Worm (Caenorhabditis elegans): Measurements from ENCODE around the gene F15G9.6.

Gene F15G9.6

DNA sequence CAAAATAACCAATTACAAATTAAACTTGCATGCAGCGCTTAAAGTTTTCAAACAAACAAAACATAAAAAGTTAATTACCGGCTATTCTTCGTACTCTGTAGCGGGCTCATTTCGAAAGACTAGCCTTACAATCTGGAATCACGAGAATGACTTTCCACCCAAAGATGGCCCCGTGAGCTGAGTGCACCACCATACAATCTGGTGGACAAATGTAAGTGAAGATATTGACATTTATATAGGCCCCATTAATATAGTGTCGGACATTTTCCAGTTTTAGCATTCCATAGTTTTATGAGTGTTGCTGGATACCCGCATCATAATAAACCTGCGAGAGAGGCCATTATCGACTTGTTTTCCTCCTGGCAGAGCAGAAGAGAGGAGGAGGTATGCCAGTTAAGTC lies 45.0 kb downstream of the F15G9.6 start:
- TF ChIP-seq nhr-76 (tag; optimal IDR thresholded peaks at IDR 0.05) (no peak), nhr-12 (tag; optimal IDR thresholded peaks at IDR 0.05) (no peak), nhr-237 (tag; optimal IDR thresholded peaks at IDR 0.05) (no peak), sptf-1 (tag; optimal IDR thresholded peaks at IDR 0.05) (no peak), ces-1 (GFP tag; optimal IDR thresholded peaks at IDR 0.05) (no peak), pha-4 (tag; optimal IDR thresholded peaks at IDR 0.05) (no peak), nhr-2 (tag; optimal IDR thresholded peaks at IDR 0.05) (no peak), unc-62 (GFP tag; optimal IDR thresholded peaks at IDR 0.05) (no peak), unc-39 (tag; optimal IDR thresholded peaks at IDR 0.05) (no peak), nhr-28 (tag; optimal IDR thresholded peaks at IDR 0.05) (no peak), elt-1 (tag; optimal IDR thresholded peaks at IDR 0.05; ENCODE audit: borderline replicate concordance, insufficient read depth) (no peak), mls-2 (tag; optimal IDR thresholded peaks at IDR 0.05) (no peak), zip-8 (tag; optimal IDR thresholded peaks at IDR 0.05) (no peak), ztf-11 (tag; optimal IDR thresholded peaks at IDR 0.05) (no peak), cnd-1 (tag; optimal IDR thresholded peaks at IDR 0.05) (no peak), mep-1 (tag; optimal IDR thresholded peaks at IDR 0.05) (no peak), lin-13 (tag; optimal IDR thresholded peaks at IDR 0.05) (no peak), elt-3 (tag; optimal IDR thresholded peaks at IDR 0.05) (no peak), snpc-4 (tag; optimal IDR thresholded peaks at IDR 0.05) (no peak), sem-2 (GFP tag; optimal IDR thresholded peaks at IDR 0.05) (no peak)

DNA sequence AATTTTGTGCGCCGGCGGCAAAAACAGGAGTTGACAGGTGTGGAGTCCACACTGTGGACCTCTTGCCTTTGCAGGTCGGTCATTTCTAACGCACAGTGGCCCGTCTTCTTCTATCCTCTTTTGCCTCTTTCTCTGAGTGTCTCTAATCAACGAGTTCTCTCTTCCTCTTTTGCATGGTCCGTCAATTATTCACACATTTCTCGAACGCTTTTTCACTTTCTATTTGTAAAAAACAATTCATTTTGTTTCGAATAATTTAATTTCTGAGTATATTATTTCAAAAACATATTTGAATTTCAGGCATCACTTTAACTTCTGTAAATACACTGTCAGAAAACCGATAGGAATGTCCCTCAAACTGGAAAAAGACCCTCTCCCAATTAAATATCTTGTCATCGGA lies 47.4 kb downstream of the F15G9.6 start, which contains the start of gene T09B9.1:
T09B9.1 (plus strand) TSS at position 301 of the 400 bp plus-strand sequence.
- TF ChIP-seq sptf-1 (tag; optimal IDR thresholded peaks at IDR 0.05), result no peak
- no peak for TF ChIP-seq nhr-76 (tag; optimal IDR thresholded peaks at IDR 0.05)
- TF ChIP-seq nhr-237 (tag; optimal IDR thresholded peaks at IDR 0.05), result no peak
- no peak for TF ChIP-seq ham-2 (GFP tag; optimal IDR thresholded peaks at IDR 0.05)
- TF ChIP-seq unc-62 (GFP tag; optimal IDR thresholded peaks at IDR 0.05), result no peak
- no peak for TF ChIP-seq ces-1 (GFP tag; optimal IDR thresholded peaks at IDR 0.05)
- no peak for TF ChIP-seq pha-4 (tag; optimal IDR thresholded peaks at IDR 0.05)
- no peak for TF ChIP-seq flh-1 (GFP tag; optimal IDR thresholded peaks at IDR 0.05)
- no peak for TF ChIP-seq tbx-8 (GFP tag; optimal IDR thresholded peaks at IDR 0.05)
- no peak for TF ChIP-seq bed-3 (GFP tag; optimal IDR thresholded peaks at IDR 0.05)
- no peak for TF ChIP-seq elt-3 (tag; optimal IDR thresholded peaks at IDR 0.05)
- TF ChIP-seq nhr-2 (tag; optimal IDR thresholded peaks at IDR 0.05), result no peak
- TF ChIP-seq lsy-2 (tag; optimal IDR thresholded peaks at IDR 0.05), result no peak

DNA sequence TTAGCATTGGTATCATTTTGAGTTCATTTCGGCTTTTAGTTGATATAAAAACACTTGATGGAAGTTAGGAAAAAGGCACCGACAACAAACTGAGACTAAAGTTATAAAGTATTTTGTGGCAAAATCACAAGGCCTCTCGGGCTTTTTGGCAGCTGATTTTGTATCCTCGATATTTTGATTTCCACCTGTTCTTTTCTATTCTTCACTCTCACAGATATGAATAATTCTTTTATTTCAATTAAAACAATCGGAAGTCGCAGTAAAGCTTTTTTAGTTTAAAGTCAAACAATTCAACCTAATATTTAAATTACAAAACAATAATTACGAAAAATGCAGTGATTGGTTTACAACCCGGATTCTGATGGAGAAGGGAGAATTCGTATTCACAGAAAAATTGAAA lies 51.7 kb downstream of the F15G9.6 start, which contains the start of gene T09B9.3:
T09B9.3 (minus strand) TSS at position 101 of the 400 bp plus-strand sequence.
- no peak for TF ChIP-seq hlh-1 (tag; optimal IDR thresholded peaks at IDR 0.05)
- TF ChIP-seq blmp-1 (tag; optimal IDR thresholded peaks at IDR 0.05), result no peak
- TF ChIP-seq drap-1 (GFP tag; optimal IDR thresholded peaks at IDR 0.05), result no peak
- TF ChIP-seq lin-32 (GFP tag; optimal IDR thresholded peaks at IDR 0.05), result no peak
- TF ChIP-seq sptf-1 (tag; optimal IDR thresholded peaks at IDR 0.05), result no peak
- no peak for TF ChIP-seq snpc-4 (tag; optimal IDR thresholded peaks at IDR 0.05)
- no peak for TF ChIP-seq mls-2 (tag; optimal IDR thresholded peaks at IDR 0.05)
- no peak for TF ChIP-seq unc-62 (GFP tag; optimal IDR thresholded peaks at IDR 0.05)
- no peak for TF ChIP-seq ceh-43 (GFP tag; optimal IDR thresholded peaks at IDR 0.05)
- no peak for TF ChIP-seq nhr-28 (tag; optimal IDR thresholded peaks at IDR 0.05)
- TF ChIP-seq pha-4 (tag; optimal IDR thresholded peaks at IDR 0.05), result no peak
- TF ChIP-seq ceh-83 (GFP tag; optimal IDR thresholded peaks at IDR 0.05), result no peak
